Fruit fly (Drosophila melanogaster) whole organism, embryonic: Measurements from ENCODE around the gene Atat.
A peak's percentile ranks its signal among the peaks of the same experiment; 100 is the strongest.

Source experiments
- B-H1 ChIP-seq: fragments of 200-800 bp; sonication (Bioruptor generic); IDR thresholded peaks from 3 replicates; pipeline ENCODE4 v1.3.6; 2022; ENCODE audit warnings: missing biosample characterization, missing genetic modification characterization
- BtbVII ChIP-seq: fragments of 200-800 bp; sonication (Bioruptor generic); optimal IDR thresholded peaks from 3 replicates; lab custom pipeline; 2017; ENCODE audit warnings: missing biosample characterization, mild to moderate bottlenecking, missing genetic modification characterization
- CG10147 ChIP-seq: fragments of 200-800 bp; sonication (Bioruptor generic); optimal IDR thresholded peaks from 2 replicates; lab custom pipeline; 2019; ENCODE audit warnings: missing biosample characterization, mild to moderate bottlenecking, missing genetic modification characterization, moderate library complexity
- CG13894 ChIP-seq: fragments of 200-800 bp; sonication (Bioruptor generic); optimal IDR thresholded peaks from 3 replicates; lab custom pipeline; 2018; ENCODE audit warnings: missing biosample characterization, mild to moderate bottlenecking, missing genetic modification characterization, moderate library complexity
- CG14860 ChIP-seq: fragments of 200-800 bp; sonication (Bioruptor generic); IDR thresholded peaks from 3 replicates; pipeline ENCODE4 v1.3.6; 2022; ENCODE audit warnings: missing biosample characterization, missing genetic modification characterization; ENCODE audit not compliant: partially characterized antibody
- CG16813 ChIP-seq: fragments of 200-800 bp; sonication (Bioruptor generic); IDR thresholded peaks from 3 replicates; pipeline ENCODE4 v1.3.6; 2022; ENCODE audit warnings: missing biosample characterization, missing genetic modification characterization; ENCODE audit not compliant: partially characterized antibody
- CG1832 ChIP-seq: fragments of 200-800 bp; sonication (Bioruptor generic); optimal IDR thresholded peaks from 2 replicates; lab custom pipeline; 2017; ENCODE audit warnings: missing biosample characterization, mild to moderate bottlenecking, missing genetic modification characterization, inconsistent platforms
- CG3995 ChIP-seq: fragments of 200-800 bp; sonication (Bioruptor generic); optimal IDR thresholded peaks from 3 replicates; lab custom pipeline; 2016; ENCODE audit warnings: missing biosample characterization, missing genetic modification characterization
- CG43689 ChIP-seq: fragments of 200-800 bp; sonication (Bioruptor generic); IDR thresholded peaks from 2 replicates; pipeline ENCODE4 v1.3.6; 2022; ENCODE audit warnings: missing biosample characterization, missing genetic modification characterization
- CG6654 ChIP-seq: fragments of 200-800 bp; sonication (Bioruptor generic); optimal IDR thresholded peaks from 2 replicates; lab custom pipeline; 2017; ENCODE audit warnings: missing biosample characterization, mild to moderate bottlenecking, missing genetic modification characterization
- CG6683 ChIP-seq: fragments of 200-800 bp; sonication (Bioruptor generic); optimal IDR thresholded peaks from 2 replicates; lab custom pipeline; 2017; ENCODE audit warnings: missing biosample characterization, mild to moderate bottlenecking, missing genetic modification characterization, missing genetic modification reagents
- CG6689 ChIP-seq: fragments of 200-800 bp; sonication (Bioruptor generic); IDR thresholded peaks from 2 replicates; pipeline ENCODE4 v1.3.6; 2022; ENCODE audit warnings: missing biosample characterization, missing genetic modification characterization
- CG8281 ChIP-seq: fragments of 200-800 bp; sonication (Bioruptor generic); optimal IDR thresholded peaks from 2 replicates; lab custom pipeline; 2018; ENCODE audit warnings: missing biosample characterization, mild to moderate bottlenecking, missing genetic modification characterization, moderate library complexity
- CG8290 ChIP-seq, 3 experiments: fragments of 200-800 bp; sonication (Bioruptor generic); optimal IDR thresholded peaks; 2 replicates each; lab custom pipeline; 2016 to 2019; ENCODE audit warnings: missing biosample characterization in 3 of 3, missing genetic modification characterization in 3 of 3, mild to moderate bottlenecking in 2 of 3, moderate library complexity in 1 of 3
- CG8388 ChIP-seq: fragments of 200-800 bp; sonication (Bioruptor generic); optimal IDR thresholded peaks from 2 replicates; lab custom pipeline; 2019; ENCODE audit warnings: missing biosample characterization, mild to moderate bottlenecking, missing genetic modification characterization, moderate library complexity
- Chrac-16 ChIP-seq: fragments of 200-800 bp; sonication (Bioruptor generic); optimal IDR thresholded peaks from 3 replicates; lab custom pipeline; 2016; ENCODE audit warnings: missing biosample characterization, missing genetic modification characterization
- CkIIα-i1 ChIP-seq: fragments of 200-800 bp; sonication (Bioruptor generic); IDR thresholded peaks from 2 replicates; pipeline ENCODE4 v1.3.6; 2022; ENCODE audit warnings: missing biosample characterization, missing genetic modification characterization
- D ChIP-seq, 2 experiments: fragments of 200-800 bp in 1 of 2; fragments of >200 bp in 1 of 2; sonication (Bioruptor generic) in 1 of 2; optimal IDR thresholded peaks; 2 replicates in 1 of 2; 3 replicates in 1 of 2; lab custom pipeline; 2017; ENCODE audit warnings: mild to moderate bottlenecking in 1 of 2, missing biosample characterization in 1 of 2, missing genetic modification characterization in 1 of 2, missing genetic modification reagents in 1 of 2
- Dfd ChIP-seq, 2 experiments: fragments of >200 bp; optimal IDR thresholded peaks; 2 replicates each; lab custom pipeline; 2017; ENCODE audit warnings: missing biosample characterization in 2 of 2, missing genetic modification characterization in 2 of 2
- Dip2 ChIP-seq: fragments of 200-800 bp; sonication (Bioruptor generic); IDR thresholded peaks from 2 replicates; pipeline ENCODE4 v1.3.6; 2022; ENCODE audit warnings: missing biosample characterization, missing genetic modification characterization
- Drgx ChIP-seq: fragments of 200-800 bp; sonication (Bioruptor generic); IDR thresholded peaks from 2 replicates; pipeline ENCODE4 v1.3.6; 2022; ENCODE audit warnings: missing biosample characterization, missing genetic modification characterization
- Eip74EF ChIP-seq, 2 experiments: fragments of 200-800 bp in 1 of 2; fragments of >200 bp in 1 of 2; sonication (Bioruptor generic) in 1 of 2; optimal IDR thresholded peaks; 2 replicates each; lab custom pipeline; 2017 to 2019; ENCODE audit warnings: missing biosample characterization in 2 of 2, missing genetic modification characterization in 2 of 2, mild to moderate bottlenecking in 1 of 2, moderate library complexity in 1 of 2
- MBD-R2 ChIP-seq: fragments of 200-800 bp; sonication (Bioruptor generic); IDR thresholded peaks from 2 replicates; pipeline ENCODE4 v1.3.6; 2022; ENCODE audit warnings: missing biosample characterization, missing genetic modification characterization
- Med ChIP-seq: fragments of 200-800 bp; sonication (Bioruptor generic); peaks from one replicate; lab custom pipeline; 2016; ENCODE audit warnings: missing biosample characterization, missing genetic modification characterization, mild to moderate bottlenecking, inconsistent platforms, moderate library complexity
- Myb ChIP-seq: fragments of 200-800 bp; sonication (Bioruptor generic); optimal IDR thresholded peaks from 2 replicates; lab custom pipeline; 2016; ENCODE audit warnings: missing biosample characterization, missing genetic modification characterization
- NC2α ChIP-seq: fragments of 200-800 bp; sonication (Bioruptor generic); optimal IDR thresholded peaks from 2 replicates; lab custom pipeline; 2016; ENCODE audit warnings: missing biosample characterization, missing genetic modification characterization
- NfI ChIP-seq: fragments of 200-800 bp; sonication (Bioruptor generic); optimal IDR thresholded peaks from 3 replicates; lab custom pipeline; 2018; ENCODE audit warnings: missing biosample characterization, mild to moderate bottlenecking, missing genetic modification characterization, moderate library complexity
- Poxn ChIP-seq: fragments of 200-800 bp; sonication (Bioruptor generic); IDR thresholded peaks from 2 replicates; pipeline ENCODE4 v1.3.6; 2022; ENCODE audit warnings: missing biosample characterization, missing genetic modification characterization
- Sox102F ChIP-seq: fragments of 200-800 bp; sonication (Bioruptor generic); optimal IDR thresholded peaks from 2 replicates; lab custom pipeline; 2018; ENCODE audit warnings: missing biosample characterization, mild to moderate bottlenecking, missing genetic modification characterization, moderate library complexity
- ato ChIP-seq: fragments of 200-800 bp; sonication (Bioruptor generic); IDR thresholded peaks from 2 replicates; pipeline ENCODE4 v1.3.6; 2022; ENCODE audit warnings: missing biosample characterization, missing genetic modification characterization; ENCODE audit not compliant: partially characterized antibody
- chinmo ChIP-seq: fragments of 200-800 bp; sonication (Bioruptor generic); IDR thresholded peaks from 4 replicates; pipeline ENCODE4 v1.3.6; 2022; ENCODE audit warnings: missing biosample characterization, missing genetic modification characterization; ENCODE audit not compliant: partially characterized antibody
- dati ChIP-seq: fragments of 200-800 bp; sonication (Bioruptor generic); IDR thresholded peaks from 2 replicates; pipeline ENCODE4 v1.3.6; 2022; ENCODE audit warnings: missing biosample characterization, missing genetic modification characterization
- dm ChIP-seq: fragments of 200-800 bp; sonication (Bioruptor generic); optimal IDR thresholded peaks from 3 replicates; lab custom pipeline; 2016; ENCODE audit warnings: missing biosample characterization, missing genetic modification characterization
- fd3F ChIP-seq: fragments of 200-800 bp; sonication (Bioruptor generic); optimal IDR thresholded peaks from 2 replicates; lab custom pipeline; 2018; ENCODE audit warnings: missing biosample characterization, mild to moderate bottlenecking, missing genetic modification characterization, moderate library complexity
- maf-S ChIP-seq: fragments of 200-800 bp; sonication (Bioruptor generic); optimal IDR thresholded peaks from 2 replicates; lab custom pipeline; 2016; ENCODE audit warnings: missing biosample characterization, missing genetic modification characterization
- nerfin-1 ChIP-seq: fragments of 200-800 bp; sonication (Bioruptor generic); optimal IDR thresholded peaks from 3 replicates; lab custom pipeline; 2019; ENCODE audit warnings: missing biosample characterization, mild to moderate bottlenecking, missing genetic modification characterization, moderate library complexity
- nom ChIP-seq: fragments of 200-800 bp; sonication (Bioruptor generic); optimal IDR thresholded peaks from 2 replicates; lab custom pipeline; 2017; ENCODE audit warnings: missing biosample characterization, missing genetic modification characterization, mild to moderate bottlenecking, moderate library complexity, missing genetic modification reagents
- otp ChIP-seq: fragments of 200-800 bp; sonication (Bioruptor generic); IDR thresholded peaks from 3 replicates; pipeline ENCODE4, ENCODE4 v1.3.6; 2022; ENCODE audit warnings: missing biosample characterization, missing genetic modification characterization
- p53 ChIP-seq: fragments of 200-800 bp; sonication (Bioruptor generic); optimal IDR thresholded peaks from 2 replicates; lab custom pipeline; 2016; ENCODE audit warnings: missing biosample characterization, missing genetic modification characterization
- ro ChIP-seq: fragments of 200-800 bp; sonication (Bioruptor generic); IDR thresholded peaks from 2 replicates; pipeline ENCODE4 v1.3.6; 2022; ENCODE audit warnings: missing biosample characterization, missing genetic modification characterization
- sd ChIP-seq: fragments of 200-800 bp; sonication (Bioruptor generic); optimal IDR thresholded peaks from 3 replicates; lab custom pipeline; 2018; ENCODE audit warnings: missing biosample characterization, mild to moderate bottlenecking, missing genetic modification characterization, moderate library complexity
- sima ChIP-seq: fragments of 200-800 bp; sonication (Bioruptor generic); optimal IDR thresholded peaks from 2 replicates; lab custom pipeline; 2016; ENCODE audit warnings: missing biosample characterization, missing genetic modification characterization
- stc ChIP-seq: fragments of 200-800 bp; sonication (Bioruptor generic); IDR thresholded peaks from 2 replicates; pipeline ENCODE4 v1.3.6; 2022; ENCODE audit warnings: missing biosample characterization, missing genetic modification characterization
- tap ChIP-seq: fragments of 200-800 bp; optimal IDR thresholded peaks from 3 replicates; lab custom pipeline; 2019; ENCODE audit warnings: missing biosample characterization, mild to moderate bottlenecking, missing genetic modification characterization, moderate library complexity
- tin ChIP-seq: fragments of 200-800 bp; sonication (Bioruptor generic); optimal IDR thresholded peaks from 3 replicates; lab custom pipeline; 2016; ENCODE audit warnings: missing biosample characterization, missing genetic modification characterization
- unpg ChIP-seq: fragments of 200-800 bp; sonication (Bioruptor generic); optimal IDR thresholded peaks from 3 replicates; lab custom pipeline; 2018; ENCODE audit warnings: missing biosample characterization, mild to moderate bottlenecking, missing genetic modification characterization, moderate library complexity
- wek ChIP-seq: fragments of 200-800 bp; sonication (Bioruptor generic); optimal IDR thresholded peaks from 3 replicates; lab custom pipeline; 2018; ENCODE audit warnings: missing biosample characterization, mild to moderate bottlenecking, missing genetic modification characterization, moderate library complexity
- z ChIP-seq: fragments of 200-800 bp; sonication (Bioruptor generic); IDR thresholded peaks from 3 replicates; pipeline ENCODE4 v1.3.6; 2022; ENCODE audit warnings: missing biosample characterization, missing genetic modification characterization

The Atat gene

dm6 chr3L:9457619-9458092, 31.1 kb upstream of the Atat start, which contains the start of gene CG3437 (continued):
- TF ChIP-seq NfI (GFP tag; lab: Kevin White, UChicago), result peak; percentile 99
- TF ChIP-seq CG3995 (GFP tag; lab: Kevin White, UChicago), result peak; percentile 82
- TF ChIP-seq maf-S (GFP tag; lab: Kevin White, UChicago), result peak; percentile 98
- TF ChIP-seq CkIIα-i1 (GFP tag; lab: Robert Waterston, UW), result peak; percentile 96
- peak; percentile 99 for TF ChIP-seq stc (GFP tag; lab: Robert Waterston, UW)
- TF ChIP-seq CG6654 (GFP tag; lab: Kevin White, UChicago), result peak; percentile 94
- peak; percentile 98 for TF ChIP-seq Chrac-16 (GFP tag; lab: Kevin White, UChicago)
- TF ChIP-seq B-H1 (GFP tag; lab: Robert Waterston, UW), result peak; percentile 99
- TF ChIP-seq tap, result peak; percentile 94
- no peak for TF ChIP-seq CG1832 (GFP tag; lab: Kevin White, UChicago)
- no peak for TF ChIP-seq ato
- peak; percentile 98 for TF ChIP-seq fd3F (GFP tag; lab: Kevin White, UChicago)
- peak; percentile 79 for TF ChIP-seq Dip2 (GFP tag; lab: Robert Waterston, UW)
- TF ChIP-seq CG6683 (GFP tag; lab: Kevin White, UChicago), result peak; percentile 97
- 0 out of 3 replicates have a peak, but pooled peaks have one; percentile 38 for TF ChIP-seq CG16813
- TF ChIP-seq Myb (GFP tag; lab: Kevin White, UChicago), result peak; percentile 92
- TF ChIP-seq nerfin-1, result peak; percentile 98
- peak in 1 of 2 experiments; percentile 96 for TF ChIP-seq Eip74EF (GFP tag; optimal IDR thresholded peaks at IDR 0.05; lab: Kevin White, UChicago)
- TF ChIP-seq z (GFP tag; lab: Robert Waterston, UW), result peak; percentile 82
- 0 out of 4 replicates have a peak, but pooled peaks have one; percentile 57 for TF ChIP-seq chinmo (GFP tag; lab: Robert Waterston, UW)
- peak; percentile 95 for TF ChIP-seq dm (GFP tag; lab: Kevin White, UChicago)
- TF ChIP-seq tin, result peak; percentile 98
- peak; percentile 96 for TF ChIP-seq sd
- TF ChIP-seq CG8281, result peak; percentile 93
- peak; percentile 99 for TF ChIP-seq dati (GFP tag; lab: Robert Waterston, UW)
- TF ChIP-seq D (optimal IDR thresholded peaks at IDR 0.05; lab: Kevin White, UChicago), result no peak
- peak; percentile 98 for TF ChIP-seq D (GFP tag; optimal IDR thresholded peaks at IDR 0.05; lab: Kevin White, UChicago)
- peak; percentile 99 for TF ChIP-seq CG6689 (GFP tag; lab: Robert Waterston, UW)
- TF ChIP-seq wek (GFP tag; lab: Kevin White, UChicago), result peak; percentile 90
- peak; percentile 98 for TF ChIP-seq CG10147 (GFP tag; lab: Kevin White, UChicago)
- peak; percentile 99 for TF ChIP-seq Sox102F (GFP tag; lab: Kevin White, UChicago)
- peak; percentile 97 for TF ChIP-seq NC2α (GFP tag; lab: Kevin White, UChicago)
- peak; percentile 96 for TF ChIP-seq Poxn (GFP tag; lab: Robert Waterston, UW)
- TF ChIP-seq sima (GFP tag; lab: Kevin White, UChicago), result peak; percentile 97
- TF ChIP-seq CG43689 (GFP tag; lab: Robert Waterston, UW), result peak; percentile 97
- TF ChIP-seq CG14860, result no peak
- peak; percentile 99 for TF ChIP-seq CG13894
- TF ChIP-seq CG8290 (GFP tag; optimal IDR thresholded peaks at IDR 0.05; lab: Kevin White, UChicago), result peak; percentile 97
- TF ChIP-seq CG8290 (tag; optimal IDR thresholded peaks at IDR 0.05; lab: Kevin White, UChicago), result peak; percentile 96 to 98
- TF ChIP-seq p53 (GFP tag; lab: Kevin White, UChicago), result peak; percentile 95
- TF ChIP-seq Drgx (GFP tag; lab: Robert Waterston, UW), result peak; percentile 100
- peak; percentile 99 for TF ChIP-seq unpg
- TF ChIP-seq MBD-R2, result peak; percentile 99
- TF ChIP-seq BtbVII (GFP tag; lab: Kevin White, UChicago), result peak; percentile 98
- peak; percentile 98 for TF ChIP-seq ro
- peak; percentile 99 for TF ChIP-seq nom (GFP tag; lab: Kevin White, UChicago)
- TF ChIP-seq Med (GFP tag; lab: Kevin White, UChicago), result peak; percentile 100
- TF ChIP-seq Dfd (GFP tag; optimal IDR thresholded peaks at IDR 0.05; lab: Kevin White, UChicago), result no peak
- peak; percentile 97 for TF ChIP-seq CG8388 (GFP tag; lab: Kevin White, UChicago)
- TF ChIP-seq otp (GFP tag; lab: Robert Waterston, UW), result peak; percentile 99
